Fruit fly (Drosophila melanogaster) whole organism: ENCODE data around the gene brv2.

ENCODE experiments used
- CG8478 ChIP-seq: fragments of >200 bp; optimal IDR thresholded peaks from 2 replicates; lab custom pipeline; 2018; ENCODE audit warnings: inconsistent platforms
- Dll ChIP-seq: fragments of >200 bp; optimal IDR thresholded peaks from 2 replicates; lab custom pipeline; 2017
- pan ChIP-seq: fragments of >200 bp; optimal IDR thresholded peaks from 2 replicates; lab custom pipeline; 2017
- psq ChIP-seq: fragments of >200 bp; optimal IDR thresholded peaks from 2 replicates; lab custom pipeline; 2017
- usp ChIP-seq: fragments of >200 bp; optimal IDR thresholded peaks from 2 replicates; lab custom pipeline; 2017; ENCODE audit warnings: missing biosample characterization, missing genetic modification characterization, mixed read lengths

DNA sequence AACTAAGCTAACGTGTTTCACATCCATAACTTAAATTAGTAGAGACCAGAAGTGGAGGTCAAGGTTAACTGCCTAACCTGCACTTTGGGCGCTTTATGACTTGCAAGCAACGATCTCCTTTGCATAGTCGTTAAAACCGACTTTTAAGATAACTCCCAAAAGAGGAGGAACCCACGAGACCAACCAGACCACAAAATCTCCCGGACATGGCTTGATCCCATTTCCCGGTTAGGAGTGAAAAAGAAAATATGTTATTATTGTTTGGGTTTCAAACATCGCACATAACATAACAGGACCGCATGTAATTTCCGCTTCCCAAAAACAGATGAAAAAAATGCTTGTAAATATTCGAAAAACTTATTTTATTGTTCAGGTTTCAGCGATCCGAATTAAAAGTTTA is 38.8 kb upstream of the brv2 start:
- no peak for TF ChIP-seq Dll
- no peak for TF ChIP-seq pan
- TF ChIP-seq usp = no peak
- TF ChIP-seq CG8478 (lab: Kevin White, UChicago) = no peak
- no peak for TF ChIP-seq psq (lab: Kevin White, UChicago)
